Fruit fly (Drosophila melanogaster) whole organism, embryonic: ENCODE results near the gene Rad17.
A peak's percentile ranks its signal among the peaks of the same experiment; 100 is the strongest.

Experiments used
- Bgb ChIP-seq: fragments of 200-800 bp; sonication (Bioruptor generic); IDR thresholded peaks from 2 replicates; pipeline ENCODE4 v1.3.6; 2022; ENCODE audit warnings: missing biosample characterization, missing genetic modification characterization; ENCODE audit not compliant: partially characterized antibody
- Blimp-1 ChIP-seq: fragments of 200-800 bp; sonication (Bioruptor generic); optimal IDR thresholded peaks from 3 replicates; lab custom pipeline; 2018; ENCODE audit warnings: missing biosample characterization, missing genetic modification characterization, mild to moderate bottlenecking, moderate library complexity, missing genetic modification reagents
- CG10462 ChIP-seq: fragments of 200-800 bp; sonication (Bioruptor generic); optimal IDR thresholded peaks from 2 replicates; lab custom pipeline; 2016; ENCODE audit warnings: missing biosample characterization, missing genetic modification characterization
- CG10543 ChIP-seq: fragments of 200-800 bp; sonication (Bioruptor generic); optimal IDR thresholded peaks from 3 replicates; lab custom pipeline; 2017; ENCODE audit warnings: missing biosample characterization, mild to moderate bottlenecking, missing genetic modification characterization, moderate library complexity
- CG11504 ChIP-seq: fragments of 200-800 bp; sonication (Bioruptor generic); optimal IDR thresholded peaks from 3 replicates; lab custom pipeline; 2019; ENCODE audit warnings: missing biosample characterization, mild to moderate bottlenecking, missing genetic modification characterization, moderate library complexity
- CG11560 ChIP-seq: fragments of 200-800 bp; sonication (Bioruptor generic); IDR thresholded peaks from 3 replicates; pipeline ENCODE4 v1.3.6; 2022; ENCODE audit warnings: missing biosample characterization, missing genetic modification characterization
- CG11695 ChIP-seq: fragments of 200-800 bp; sonication (Bioruptor generic); IDR thresholded peaks from 3 replicates; pipeline ENCODE4 v1.3.6; 2022; ENCODE audit warnings: missing biosample characterization, missing genetic modification characterization
- CG12155 ChIP-seq: fragments of 200-800 bp; sonication (Bioruptor generic); optimal IDR thresholded peaks from 3 replicates; lab custom pipeline; 2016; ENCODE audit warnings: missing biosample characterization, missing genetic modification characterization
- CG12299 ChIP-seq: fragments of 200-800 bp; sonication (Bioruptor generic); optimal IDR thresholded peaks from 2 replicates; lab custom pipeline; 2018; ENCODE audit warnings: missing biosample characterization, mild to moderate bottlenecking, missing genetic modification characterization
- CG13424 ChIP-seq: fragments of 200-800 bp; sonication (Bioruptor generic); optimal IDR thresholded peaks from 2 replicates; lab custom pipeline; 2019; ENCODE audit warnings: missing biosample characterization, mild to moderate bottlenecking, missing genetic modification characterization, moderate library complexity
- CG13894 ChIP-seq: fragments of 200-800 bp; sonication (Bioruptor generic); optimal IDR thresholded peaks from 3 replicates; lab custom pipeline; 2018; ENCODE audit warnings: missing biosample characterization, mild to moderate bottlenecking, missing genetic modification characterization, moderate library complexity
- CG15073 ChIP-seq: fragments of 200-800 bp; sonication (Bioruptor generic); optimal IDR thresholded peaks from 2 replicates; lab custom pipeline; 2016; ENCODE audit warnings: missing biosample characterization, missing genetic modification characterization
- CG18262 ChIP-seq: fragments of 200-800 bp; optimal IDR thresholded peaks from 3 replicates; lab custom pipeline; 2019; ENCODE audit warnings: missing biosample characterization, mild to moderate bottlenecking, missing genetic modification characterization, moderate library complexity
- CG2199 ChIP-seq: fragments of 200-800 bp; sonication (Bioruptor generic); IDR thresholded peaks from 3 replicates; pipeline ENCODE4 v1.3.6; 2022; ENCODE audit warnings: missing biosample characterization, missing genetic modification characterization
- CG2678 ChIP-seq: fragments of 200-800 bp; sonication (Bioruptor generic); optimal IDR thresholded peaks from 3 replicates; lab custom pipeline; 2019; ENCODE audit warnings: missing biosample characterization, mild to moderate bottlenecking, missing genetic modification characterization, moderate library complexity
- CG2712 ChIP-seq: fragments of 200-800 bp; optimal IDR thresholded peaks from 3 replicates; lab custom pipeline; 2019; ENCODE audit warnings: missing biosample characterization, mild to moderate bottlenecking, missing genetic modification characterization, moderate library complexity
- CG31388 ChIP-seq: fragments of 200-800 bp; sonication (Bioruptor generic); optimal IDR thresholded peaks from 2 replicates; lab custom pipeline; 2016; ENCODE audit warnings: missing biosample characterization, missing genetic modification characterization
- CG4617 ChIP-seq: fragments of 200-800 bp; sonication (Bioruptor generic); optimal IDR thresholded peaks from 3 replicates; lab custom pipeline; 2016; ENCODE audit warnings: missing biosample characterization, missing genetic modification characterization, borderline replicate concordance
- CG6254 ChIP-seq: fragments of 200-800 bp; sonication (Bioruptor generic); optimal IDR thresholded peaks from 3 replicates; lab custom pipeline; 2017; ENCODE audit warnings: mild to moderate bottlenecking, missing biosample characterization, missing genetic modification reagents, missing genetic modification characterization
- CG8765 ChIP-seq: fragments of 200-800 bp; sonication (Bioruptor generic); IDR thresholded peaks from 2 replicates; pipeline ENCODE4 v1.3.6; 2022; ENCODE audit warnings: missing biosample characterization, missing genetic modification characterization
- CG8944 ChIP-seq: fragments of 200-800 bp; sonication (Bioruptor generic); optimal IDR thresholded peaks from 3 replicates; lab custom pipeline; 2016; ENCODE audit warnings: missing biosample characterization, missing genetic modification characterization
- CG9215 ChIP-seq: fragments of 200-800 bp; sonication (Bioruptor generic); IDR thresholded peaks from 2 replicates; pipeline ENCODE4 v1.3.6; 2022; ENCODE audit warnings: missing biosample characterization, missing genetic modification characterization
- Dll ChIP-seq: fragments of 200-800 bp; sonication (Bioruptor generic); IDR thresholded peaks from 4 replicates; pipeline ENCODE4 v1.3.6; 2022; ENCODE audit warnings: missing biosample characterization, missing genetic modification characterization; ENCODE audit not compliant: partially characterized antibody
- Drgx ChIP-seq: fragments of 200-800 bp; sonication (Bioruptor generic); IDR thresholded peaks from 2 replicates; pipeline ENCODE4 v1.3.6; 2022; ENCODE audit warnings: missing biosample characterization, missing genetic modification characterization
- Elba2 ChIP-seq: fragments of 200-800 bp; sonication (Bioruptor generic); optimal IDR thresholded peaks from 3 replicates; lab custom pipeline; 2016; ENCODE audit warnings: missing biosample characterization, missing genetic modification characterization
- GATAe ChIP-seq: fragments of 200-800 bp; sonication (Bioruptor generic); conservative IDR thresholded peaks from 2 replicates; pipeline ENCODE4 v1.3.6; 2022; ENCODE audit warnings: missing biosample characterization, missing genetic modification characterization
- Gug ChIP-seq: fragments of 200-800 bp; sonication (Bioruptor generic); IDR thresholded peaks from 4 replicates; pipeline ENCODE4 v1.3.6; 2022; ENCODE audit warnings: missing biosample characterization, missing genetic modification characterization
- Med ChIP-seq: fragments of 200-800 bp; sonication (Bioruptor generic); peaks from one replicate; lab custom pipeline; 2016; ENCODE audit warnings: missing biosample characterization, missing genetic modification characterization, mild to moderate bottlenecking, inconsistent platforms, moderate library complexity
- Nf-YA ChIP-seq: fragments of 200-800 bp; sonication (Bioruptor generic); IDR thresholded peaks from 2 replicates; pipeline ENCODE4 v1.3.6; 2022; ENCODE audit warnings: missing biosample characterization, missing genetic modification characterization
- Ptx1 ChIP-seq: fragments of 200-800 bp; sonication (Bioruptor generic); IDR thresholded peaks from 2 replicates; pipeline ENCODE4 v1.3.6; 2022; ENCODE audit warnings: missing biosample characterization, missing genetic modification characterization
- Scr ChIP-seq: fragments of 200-800 bp; sonication (Bioruptor generic); IDR thresholded peaks from 2 replicates; pipeline ENCODE4 v1.3.6; 2022; ENCODE audit warnings: missing biosample characterization, missing genetic modification characterization; ENCODE audit not compliant: partially characterized antibody
- Xrp1 ChIP-seq: fragments of 200-800 bp; sonication (Bioruptor generic); IDR thresholded peaks from 2 replicates; pipeline ENCODE4 v1.3.6; 2022; ENCODE audit warnings: missing biosample characterization, missing genetic modification characterization
- YL-1 ChIP-seq: fragments of 200-800 bp; sonication (Bioruptor generic); optimal IDR thresholded peaks from 3 replicates; lab custom pipeline; 2017; ENCODE audit warnings: missing biosample characterization, mild to moderate bottlenecking, missing genetic modification characterization
- ab ChIP-seq: fragments of 200-800 bp; sonication (Bioruptor generic); optimal IDR thresholded peaks from 2 replicates; lab custom pipeline; 2016; ENCODE audit warnings: missing biosample characterization, missing genetic modification characterization
- cas ChIP-seq: fragments of 200-800 bp; sonication (Bioruptor generic); IDR thresholded peaks from 2 replicates; pipeline ENCODE4 v1.3.6; 2022; ENCODE audit warnings: missing biosample characterization, missing genetic modification characterization
- crc ChIP-seq: fragments of 200-800 bp; sonication (Bioruptor generic); optimal IDR thresholded peaks from 2 replicates; lab custom pipeline; 2016; ENCODE audit warnings: missing biosample characterization, missing genetic modification characterization
- croc ChIP-seq: fragments of 200-800 bp; sonication (Bioruptor generic); conservative IDR thresholded peaks from 3 replicates; pipeline ENCODE4 v1.3.6; 2022; ENCODE audit warnings: missing biosample characterization, missing genetic modification characterization
- crol ChIP-seq: fragments of 200-800 bp; sonication (Bioruptor generic); IDR thresholded peaks from 2 replicates; pipeline ENCODE4 v1.3.6; 2022; ENCODE audit warnings: missing biosample characterization, missing genetic modification characterization
- dan ChIP-seq: fragments of 200-800 bp; sonication (Bioruptor generic); IDR thresholded peaks from 2 replicates; pipeline ENCODE4 v1.3.6; 2022; ENCODE audit warnings: missing biosample characterization, missing genetic modification characterization
- emc ChIP-seq: fragments of 200-800 bp; sonication (Bioruptor generic); optimal IDR thresholded peaks from 2 replicates; lab custom pipeline; 2016; ENCODE audit warnings: missing biosample characterization, missing genetic modification characterization
- fd96Cb ChIP-seq: fragments of 200-800 bp; sonication (Bioruptor generic); optimal IDR thresholded peaks from 2 replicates; lab custom pipeline; 2018; ENCODE audit warnings: missing biosample characterization, mild to moderate bottlenecking, missing genetic modification characterization, moderate library complexity
- ham ChIP-seq: fragments of 200-800 bp; sonication (Bioruptor generic); IDR thresholded peaks from 2 replicates; pipeline ENCODE4 v1.3.6; 2022; ENCODE audit warnings: missing biosample characterization, missing genetic modification characterization
- hbn ChIP-seq: fragments of 200-800 bp; sonication (Bioruptor generic); IDR thresholded peaks from 2 replicates; pipeline ENCODE4 v1.3.6; 2022; ENCODE audit warnings: missing biosample characterization, missing genetic modification characterization; ENCODE audit not compliant: partially characterized antibody
- jing ChIP-seq: fragments of 200-800 bp; sonication (Bioruptor generic); optimal IDR thresholded peaks from 2 replicates; lab custom pipeline; 2018; ENCODE audit warnings: missing biosample characterization, mild to moderate bottlenecking, missing genetic modification characterization
- kay ChIP-seq: fragments of 200-800 bp; sonication (Bioruptor generic); optimal IDR thresholded peaks from 2 replicates; lab custom pipeline; 2016; ENCODE audit warnings: missing biosample characterization, missing genetic modification characterization
- nom ChIP-seq: fragments of 200-800 bp; sonication (Bioruptor generic); optimal IDR thresholded peaks from 2 replicates; lab custom pipeline; 2017; ENCODE audit warnings: missing biosample characterization, missing genetic modification characterization, mild to moderate bottlenecking, moderate library complexity, missing genetic modification reagents
- phol ChIP-seq: fragments of 200-800 bp; sonication (Bioruptor generic); optimal IDR thresholded peaks from 3 replicates; lab custom pipeline; 2018; ENCODE audit warnings: missing biosample characterization, mild to moderate bottlenecking, missing genetic modification characterization, moderate library complexity
- sim ChIP-seq: fragments of 200-800 bp; sonication (Bioruptor generic); IDR thresholded peaks from 2 replicates; pipeline ENCODE4 v1.3.6; 2022; ENCODE audit warnings: missing biosample characterization, missing genetic modification characterization
- sob ChIP-seq: fragments of 200-800 bp; sonication (Bioruptor generic); IDR thresholded peaks from 2 replicates; pipeline ENCODE4 v1.3.6; 2022; ENCODE audit warnings: missing biosample characterization, missing genetic modification characterization
- ssp ChIP-seq: fragments of 200-800 bp; sonication (Bioruptor generic); IDR thresholded peaks from 2 replicates; pipeline ENCODE4 v1.3.6; 2022; ENCODE audit warnings: missing biosample characterization, missing genetic modification characterization
- unpg ChIP-seq: fragments of 200-800 bp; sonication (Bioruptor generic); optimal IDR thresholded peaks from 3 replicates; lab custom pipeline; 2018; ENCODE audit warnings: missing biosample characterization, mild to moderate bottlenecking, missing genetic modification characterization, moderate library complexity

Gene Rad17

dm6 chr3R:14674762-14675161 is 11.8 kb upstream of the Rad17 start (continued):
- TF ChIP-seq Gug (GFP tag; lab: Robert Waterston, UW) (peak; percentile 52; the same call in 2 of the 4 replicates), crc (GFP tag; lab: Kevin White, UChicago) (no peak), CG4617 (no peak), CG31388 (peak; percentile 37), Ptx1 (GFP tag; lab: Robert Waterston, UW) (peak; percentile 70), kay (GFP tag; lab: Kevin White, UChicago) (peak; percentile 38), Xrp1 (GFP tag; lab: Robert Waterston, UW) (peak; percentile 93), Dll (GFP tag; lab: Robert Waterston, UW) (no peak), ham (GFP tag; lab: Robert Waterston, UW) (no peak), Drgx (GFP tag; lab: Robert Waterston, UW) (peak; percentile 65), emc (GFP tag; lab: Kevin White, UChicago) (no peak), sob (GFP tag; lab: Robert Waterston, UW) (no peak), Elba2 (GFP tag; lab: Kevin White, UChicago) (peak; percentile 69), CG2199 (GFP tag; lab: Robert Waterston, UW) (peak; percentile 63; the same call in 2 of the 3 replicates), CG10462 (GFP tag; lab: Kevin White, UChicago) (peak; percentile 66), sim (GFP tag; lab: Robert Waterston, UW) (peak; percentile 82), GATAe (GFP tag; lab: Robert Waterston, UW) (no peak), CG10543 (GFP tag; lab: Kevin White, UChicago) (no peak), CG12299 (tag; lab: Kevin White, UChicago) (no peak), YL-1 (no peak), CG8765 (GFP tag; lab: Robert Waterston, UW) (peak; percentile 75), jing (GFP tag; lab: Kevin White, UChicago) (peak; percentile 21), CG15073 (GFP tag; lab: Kevin White, UChicago) (no peak), crol (GFP tag; lab: Robert Waterston, UW) (no peak), CG13894 (tag; lab: Kevin White, UChicago) (no peak), CG13424 (tag; lab: Kevin White, UChicago) (peak; percentile 30), Bgb (GFP tag; lab: Robert Waterston, UW) (no peak), ssp (GFP tag; lab: Robert Waterston, UW) (peak; percentile 41; the same call in 1 of the 2 replicates), ab (GFP tag; lab: Kevin White, UChicago) (no peak), fd96Cb (tag; lab: Kevin White, UChicago) (peak; percentile 64), Nf-YA (GFP tag; lab: Robert Waterston, UW) (0 out of 2 replicates have a peak, but pooled peaks have one; percentile 32), unpg (GFP tag; lab: Kevin White, UChicago) (peak; percentile 77)

DNA sequence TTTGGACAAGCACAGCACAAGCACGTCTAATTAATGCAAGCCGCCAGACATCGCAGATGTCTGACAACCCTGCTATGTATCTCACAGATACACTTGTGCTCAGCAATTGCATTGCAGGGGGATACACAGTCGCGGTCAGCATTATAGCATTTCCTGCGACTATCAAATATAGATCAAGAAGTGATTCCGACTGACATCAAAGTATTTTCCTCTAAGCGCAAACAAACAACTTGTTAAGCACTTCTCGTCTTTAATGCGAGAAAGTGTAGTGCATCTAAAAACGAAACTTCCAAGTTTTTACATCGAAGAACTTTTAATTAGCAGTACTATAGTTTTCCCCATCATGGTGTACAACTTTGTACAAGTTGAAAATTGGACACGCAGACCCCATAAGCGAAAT is 9.9 kb upstream of the Rad17 start:
- TF ChIP-seq Blimp-1 (GFP tag; lab: Kevin White, UChicago) = peak; percentile 6
- TF ChIP-seq cas = no peak
- TF ChIP-seq dan = no peak
- TF ChIP-seq phol (tag; lab: Kevin White, UChicago) = peak; percentile 6
- TF ChIP-seq CG9215 (GFP tag; lab: Robert Waterston, UW) = no peak
- peak; percentile 17 for TF ChIP-seq unpg (GFP tag; lab: Kevin White, UChicago)
- no peak for TF ChIP-seq croc (GFP tag; lab: Robert Waterston, UW)
- peak; percentile 1 for TF ChIP-seq nom
- no peak for TF ChIP-seq Scr (GFP tag; lab: Robert Waterston, UW)
- TF ChIP-seq CG18262 (tag; lab: Kevin White, UChicago) = peak; percentile 5
- TF ChIP-seq Med (GFP tag; lab: Kevin White, UChicago) = peak; percentile 78
- TF ChIP-seq CG6254 (GFP tag; lab: Kevin White, UChicago) = peak; percentile 10
- TF ChIP-seq CG11504 (tag; lab: Kevin White, UChicago) = peak; percentile 15
- no peak for TF ChIP-seq hbn (GFP tag; lab: Robert Waterston, UW)
- no peak for TF ChIP-seq CG2678
- no peak for TF ChIP-seq CG8944
- no peak for TF ChIP-seq CG11560 (tag; lab: Robert Waterston, UW)
- TF ChIP-seq CG11695 = 0 out of 3 replicates have a peak, but pooled peaks have one; percentile 9
- peak; percentile 32 for TF ChIP-seq CG2712 (tag; lab: Kevin White, UChicago)
- no peak for TF ChIP-seq CG12155 (GFP tag; lab: Kevin White, UChicago)
